Worm (Caenorhabditis elegans) whole organism, young adult: ENCODE results near the gene lec-12.

ENCODE experiments used
- B0019.2 ChIP-seq: fragments of 200-800 bp; sonication (Bioruptor generic); conservative IDR thresholded peaks from 2 replicates; pipeline ENCODE4 v1.3.6; 2022; ENCODE audit warnings: missing genetic modification reagents, missing genetic modification characterization, missing compliant biosample characterization
- C17E4.6 ChIP-seq: fragments of 200-800 bp; sonication (Bioruptor generic); IDR thresholded peaks from 2 replicates; pipeline ENCODE4 v1.3.6; 2022; ENCODE audit warnings: missing genetic modification reagents, missing genetic modification characterization, missing compliant biosample characterization
- D2030.7 ChIP-seq: fragments of 200-800 bp; sonication (Bioruptor generic); IDR thresholded peaks from 2 replicates; pipeline ENCODE4 v1.3.6; 2022; ENCODE audit warnings: missing genetic modification reagents, missing genetic modification characterization, missing compliant biosample characterization
- F22D6.2 ChIP-seq: sonication (generic microtip); optimal IDR thresholded peaks from 2 replicates; lab custom pipeline; 2016; ENCODE audit warnings: mild to moderate bottlenecking, missing genetic modification characterization, missing compliant biosample characterization
- F33H1.4 ChIP-seq: fragments of 200-800 bp; sonication (Bioruptor generic); IDR thresholded peaks from 2 replicates; pipeline ENCODE4 v1.3.6; 2022; ENCODE audit warnings: missing genetic modification reagents, missing genetic modification characterization, missing compliant biosample characterization
- F39B2.1 ChIP-seq: fragments of 200-800 bp; sonication (Bioruptor generic); IDR thresholded peaks from 2 replicates; pipeline ENCODE4 v1.3.6; 2022; ENCODE audit warnings: missing genetic modification reagents, missing genetic modification characterization, missing compliant biosample characterization
- F49E8.2 ChIP-seq: sonication (generic microtip); optimal IDR thresholded peaks from 3 replicates; lab custom pipeline; 2017; ENCODE audit warnings: missing genetic modification characterization, mild to moderate bottlenecking, missing compliant biosample characterization, antibody characterized with exemption, moderate library complexity; ENCODE audit not compliant: insufficient read depth
- K11D2.4 ChIP-seq: fragments of 200-800 bp; sonication (Bioruptor generic); IDR thresholded peaks from 2 replicates; pipeline ENCODE4 v1.3.6; 2022; ENCODE audit warnings: missing genetic modification reagents, missing genetic modification characterization, missing compliant biosample characterization
- T07F8.4 ChIP-seq: sonication (generic microtip); optimal IDR thresholded peaks from 2 replicates; lab custom pipeline; 2016; ENCODE audit warnings: mild to moderate bottlenecking, missing genetic modification characterization, moderate library complexity, missing compliant biosample characterization
- Y53F4B.3 ChIP-seq: fragments of 200-800 bp; sonication (Bioruptor generic); IDR thresholded peaks from 2 replicates; pipeline ENCODE4 v1.3.6; 2022; ENCODE audit warnings: missing genetic modification reagents, missing genetic modification characterization, missing compliant biosample characterization
- Y95B8A.8 ChIP-seq: fragments of 200-800 bp; sonication (Bioruptor generic); IDR thresholded peaks from 2 replicates; pipeline ENCODE4 v1.3.6; 2022; ENCODE audit warnings: missing genetic modification reagents, missing genetic modification characterization, missing compliant biosample characterization
- akir-1 ChIP-seq: fragments of 200-800 bp; sonication (Bioruptor generic); optimal IDR thresholded peaks from 2 replicates; lab custom pipeline; 2018; ENCODE audit warnings: mild to moderate bottlenecking, missing genetic modification characterization, moderate library complexity, missing compliant biosample characterization
- ama-1 ChIP-seq, 3 experiments: fragments of 150-350 bp in 1 of 3; sonication (generic microtip) in 2 of 3; optimal IDR thresholded peaks; 2 replicates each; lab custom pipeline; 2014 to 2018; ENCODE audit warnings: missing biosample characterization in 2 of 3, missing genetic modification characterization in 2 of 3, missing genetic modification reagents in 2 of 3
- bed-2 ChIP-seq: fragments of 200-800 bp; sonication (Bioruptor generic); IDR thresholded peaks from 2 replicates; pipeline ENCODE4 v1.3.6; 2022; ENCODE audit warnings: missing genetic modification reagents, missing genetic modification characterization, missing compliant biosample characterization
- cebp-1 ChIP-seq, 2 experiments: fragments of 200-800 bp in 1 of 2; sonication (Bioruptor generic) in 1 of 2; sonication (generic microtip) in 1 of 2; IDR thresholded peaks in 1 of 2; optimal IDR thresholded peaks in 1 of 2; 2 replicates each; pipeline versions ENCODE4 v1.3.6 to Lab custom; 2017 to 2022; ENCODE audit warnings: missing compliant biosample characterization in 2 of 2, missing genetic modification characterization in 2 of 2, mild to moderate bottlenecking in 1 of 2, missing genetic modification reagents in 1 of 2, moderate library complexity in 1 of 2
- ceh-27 ChIP-seq: fragments of 200-800 bp; sonication (Bioruptor generic); optimal IDR thresholded peaks from 2 replicates; lab custom pipeline; 2018; ENCODE audit warnings: mild to moderate bottlenecking, missing genetic modification characterization, moderate library complexity, missing compliant biosample characterization
- dox-1 ChIP-seq: fragments of 200-800 bp; sonication (Bioruptor generic); IDR thresholded peaks from 2 replicates; pipeline ENCODE4 v1.3.6; 2022; ENCODE audit warnings: missing genetic modification reagents, missing genetic modification characterization, missing compliant biosample characterization
- dpl-1 ChIP-seq: fragments of 150-350 bp; optimal IDR thresholded peaks from 2 replicates; lab custom pipeline; 2014; ENCODE audit warnings: missing biosample characterization, missing genetic modification reagents, missing genetic modification characterization
- efl-1 ChIP-seq: fragments of 150-350 bp; optimal IDR thresholded peaks from 2 replicates; lab custom pipeline; 2014; ENCODE audit warnings: missing biosample characterization, missing genetic modification reagents, missing genetic modification characterization
- egl-18 ChIP-seq: fragments of 200-800 bp; sonication (Bioruptor generic); IDR thresholded peaks from 2 replicates; pipeline ENCODE4 v1.3.6; 2022; ENCODE audit warnings: missing genetic modification reagents, missing genetic modification characterization, missing compliant biosample characterization
- ets-4 ChIP-seq: fragments of 200-800 bp; sonication (Bioruptor generic); optimal IDR thresholded peaks from 2 replicates; lab custom pipeline; 2018; ENCODE audit warnings: mild to moderate bottlenecking, missing genetic modification characterization, missing compliant biosample characterization
- gei-17 ChIP-seq: fragments of 200-800 bp; sonication (Bioruptor generic); optimal IDR thresholded peaks from 2 replicates; lab custom pipeline; 2018; ENCODE audit warnings: mild to moderate bottlenecking, missing genetic modification characterization, missing compliant biosample characterization
- him-1 ChIP-seq: sonication (generic microtip); optimal IDR thresholded peaks from 2 replicates; lab custom pipeline; 2016; ENCODE audit warnings: missing genotype, missing genetic modification reagents, missing genetic modification characterization, missing compliant biosample characterization
- hlh-26 ChIP-seq: fragments of 200-800 bp; sonication (Bioruptor generic); conservative IDR thresholded peaks from 2 replicates; pipeline ENCODE4 v1.3.6; 2022; ENCODE audit warnings: missing genetic modification reagents, missing genetic modification characterization, missing compliant biosample characterization
- hmg-1.2 ChIP-seq: fragments of 200-800 bp; sonication (Bioruptor generic); IDR thresholded peaks from 2 replicates; pipeline ENCODE4 v1.3.6; 2022; ENCODE audit warnings: missing genetic modification reagents, missing genetic modification characterization, missing compliant biosample characterization
- hrde-1 ChIP-seq: sonication (generic microtip); optimal IDR thresholded peaks from 2 replicates; lab custom pipeline; 2016; ENCODE audit warnings: missing genetic modification characterization, mild to moderate bottlenecking, missing compliant biosample characterization, moderate library complexity, missing genotype, missing genetic modification reagents, borderline replicate concordance
- hsf-1 ChIP-seq: fragments of 200-800 bp; sonication (Bioruptor generic); IDR thresholded peaks from 2 replicates; pipeline ENCODE4 v1.3.6; 2022; ENCODE audit warnings: missing genetic modification reagents, missing genetic modification characterization, missing compliant biosample characterization
- lin-40 ChIP-seq: sonication (generic microtip); optimal IDR thresholded peaks from 2 replicates; lab custom pipeline; 2016; ENCODE audit warnings: missing genetic modification characterization, mild to moderate bottlenecking, missing compliant biosample characterization, missing genotype, missing genetic modification reagents
- madf-3 ChIP-seq: fragments of 200-800 bp; sonication (Bioruptor generic); IDR thresholded peaks from 2 replicates; pipeline ENCODE4 v1.3.6; 2022; ENCODE audit warnings: missing genetic modification reagents, missing genetic modification characterization, missing compliant biosample characterization
- mel-28 ChIP-seq: sonication (generic microtip); optimal IDR thresholded peaks from 2 replicates; lab custom pipeline; 2016; ENCODE audit warnings: borderline replicate concordance, mild to moderate bottlenecking, missing genetic modification characterization, missing compliant biosample characterization
- mxl-1 ChIP-seq: sonication (generic microtip); optimal IDR thresholded peaks from 2 replicates; lab custom pipeline; 2016; ENCODE audit warnings: missing genetic modification characterization, missing compliant biosample characterization
- nfya-1 ChIP-seq: sonication (generic microtip); optimal IDR thresholded peaks from 2 replicates; lab custom pipeline; 2017; ENCODE audit warnings: antibody characterized with exemption, missing compliant biosample characterization, missing genetic modification characterization, borderline replicate concordance; ENCODE audit not compliant: insufficient read depth
- pbrm-1 ChIP-seq: fragments of 200-800 bp; sonication (Bioruptor generic); IDR thresholded peaks from 2 replicates; pipeline ENCODE4 v1.3.6; 2022; ENCODE audit warnings: missing genetic modification reagents, missing genetic modification characterization, missing compliant biosample characterization
- rcor-1 ChIP-seq: fragments of 200-800 bp; sonication (Bioruptor generic); IDR thresholded peaks from 2 replicates; pipeline ENCODE4 v1.3.6; 2022; ENCODE audit warnings: missing genetic modification reagents, missing genetic modification characterization, missing compliant biosample characterization
- repo-1 ChIP-seq: sonication (generic microtip); optimal IDR thresholded peaks from 2 replicates; lab custom pipeline; 2017; ENCODE audit warnings: mild to moderate bottlenecking, missing genetic modification characterization, missing compliant biosample characterization
- sea-2 ChIP-seq: fragments of 200-800 bp; sonication (Bioruptor generic); IDR thresholded peaks from 2 replicates; pipeline ENCODE4 v1.3.6; 2022; ENCODE audit warnings: missing genetic modification characterization, missing compliant biosample characterization
- snpc-3.4 ChIP-seq: sonication (generic microtip); optimal IDR thresholded peaks from 2 replicates; lab custom pipeline; 2017; ENCODE audit warnings: missing genetic modification characterization, mild to moderate bottlenecking, missing compliant biosample characterization, antibody characterized with exemption, moderate library complexity, missing genotype, missing genetic modification reagents
- sptf-2 ChIP-seq: fragments of 200-800 bp; sonication (Bioruptor generic); optimal IDR thresholded peaks from 2 replicates; lab custom pipeline; 2018; ENCODE audit warnings: mild to moderate bottlenecking, missing genetic modification characterization, missing compliant biosample characterization
- tbx-9 ChIP-seq: sonication (generic microtip); optimal IDR thresholded peaks from 2 replicates; lab custom pipeline; 2016; ENCODE audit warnings: borderline replicate concordance, missing genetic modification characterization, inconsistent platforms, missing compliant biosample characterization
- tlf-1 ChIP-seq: fragments of 200-800 bp; sonication (Bioruptor generic); optimal IDR thresholded peaks from 2 replicates; lab custom pipeline; 2018; ENCODE audit warnings: mild to moderate bottlenecking, missing genetic modification characterization, missing compliant biosample characterization
- zfh-2 ChIP-seq: fragments of 200-800 bp; sonication (Bioruptor generic); conservative IDR thresholded peaks from 2 replicates; pipeline ENCODE4 v1.3.6; 2022; ENCODE audit warnings: missing genetic modification reagents, missing genetic modification characterization, missing compliant biosample characterization
- ztf-18 ChIP-seq: sonication (generic microtip); optimal IDR thresholded peaks from 2 replicates; lab custom pipeline; 2016; ENCODE audit warnings: missing genotype, mild to moderate bottlenecking, missing genetic modification characterization, missing compliant biosample characterization
- ztf-28 ChIP-seq: fragments of 200-800 bp; sonication (Bioruptor generic); IDR thresholded peaks from 2 replicates; pipeline ENCODE4 v1.3.6; 2022; ENCODE audit warnings: missing genetic modification reagents, missing genetic modification characterization, missing compliant biosample characterization
- ztf-3 ChIP-seq: fragments of 200-800 bp; sonication (Bioruptor generic); optimal IDR thresholded peaks from 2 replicates; lab custom pipeline; 2018; ENCODE audit warnings: mild to moderate bottlenecking, missing genetic modification characterization, missing compliant biosample characterization
- ztf-6 ChIP-seq: fragments of 200-800 bp; sonication (Bioruptor generic); IDR thresholded peaks from 2 replicates; pipeline ENCODE4 v1.3.6; 2022; ENCODE audit warnings: missing genetic modification reagents, missing genetic modification characterization, missing compliant biosample characterization

The lec-12 gene

DNA sequence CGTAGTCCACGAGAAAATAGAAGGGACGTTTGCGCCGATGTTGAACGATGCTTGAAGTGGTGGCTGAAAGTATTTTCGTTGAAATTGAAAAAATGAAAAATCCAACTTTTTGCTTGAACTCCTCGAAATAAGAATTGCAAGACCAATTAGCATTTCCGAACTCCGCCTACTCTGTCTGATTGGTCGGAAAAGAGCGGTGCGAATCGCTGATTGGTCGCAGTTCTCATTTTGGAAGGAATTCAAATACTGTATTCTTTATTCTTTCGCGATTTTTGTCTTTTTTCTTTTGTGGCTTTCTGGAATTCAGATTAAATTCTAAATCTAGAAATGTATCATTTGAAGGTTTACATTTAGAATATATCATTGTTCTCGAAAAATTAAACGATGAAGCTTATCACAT is 29.7 kb upstream of the lec-12 start (continued):
- no peak for TF ChIP-seq ceh-27
- TF ChIP-seq F39B2.1 = no peak
- no peak for TF ChIP-seq hsf-1 (GFP tag; lab: Robert Waterston, UW)
- TF ChIP-seq ztf-3 (GFP tag; lab: Kevin White, UChicago) = no peak
- no peak for TF ChIP-seq dox-1 (GFP tag; lab: Robert Waterston, UW)
- TF ChIP-seq, all 124 proteins: peak for 0

DNA sequence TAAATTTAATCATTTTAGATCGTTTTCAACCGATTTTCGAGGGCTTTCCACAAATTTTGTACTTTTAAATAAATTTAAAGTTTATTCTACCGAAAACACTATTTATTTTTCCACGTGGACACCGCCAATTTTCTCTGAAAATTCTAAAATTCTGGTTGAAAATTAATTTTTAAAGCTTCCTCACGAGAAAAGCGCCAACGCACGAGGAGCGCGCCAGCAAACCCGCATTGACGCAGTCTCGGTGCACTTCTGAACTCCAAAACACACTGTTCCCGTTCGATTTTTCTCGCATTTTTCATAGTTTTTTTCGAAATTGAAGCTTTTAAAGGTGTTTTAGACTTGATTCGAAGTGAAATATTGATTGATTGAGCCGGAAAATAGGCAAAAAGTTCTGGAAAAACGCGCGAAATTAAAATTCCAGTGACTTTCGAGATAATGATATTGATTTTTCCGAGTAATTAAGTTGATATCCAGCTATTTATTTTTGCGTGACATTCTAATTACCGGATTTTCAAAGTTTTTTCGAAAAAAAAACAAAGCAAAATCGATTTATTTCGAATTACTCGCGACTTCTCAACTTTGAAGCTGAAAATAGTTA is 27.2 kb upstream of the lec-12 start, which contains the start of gene cul-3:
cul-3 (plus strand) TSS at position 548 of the 598 bp plus-strand sequence.
- TF ChIP-seq hmg-1.2 = 0 out of 2 replicates have a peak, but pooled peaks have one; percentile 11
- TF ChIP-seq efl-1 (GFP tag; lab: Kevin White, UChicago) = peak; percentile 5
- TF ChIP-seq zfh-2 (GFP tag; lab: Robert Waterston, UW) = no peak
- TF ChIP-seq mel-28 = no peak
- TF ChIP-seq rcor-1 (GFP tag; lab: Robert Waterston, UW) = peak; percentile 10; the same call in 1 of the 2 replicates
- TF ChIP-seq ama-1 (optimal IDR thresholded peaks at IDR 0.05; lab: Kevin White, UChicago) = no peak
- no peak for TF ChIP-seq ama-1 (GFP tag; optimal IDR thresholded peaks at IDR 0.05; lab: Kevin White, UChicago)
- TF ChIP-seq Y95B8A.8 (GFP tag; lab: Robert Waterston, UW) = no peak
- TF ChIP-seq F22D6.2 (tag; lab: Kevin White, UChicago) = no peak
- peak; percentile 29; the same call in 1 of the 2 replicates for TF ChIP-seq F33H1.4 (GFP tag; lab: Robert Waterston, UW)
- no peak for TF ChIP-seq hsf-1 (GFP tag; lab: Robert Waterston, UW)
- TF ChIP-seq tbx-9 = no peak
- no peak for TF ChIP-seq K11D2.4 (GFP tag; lab: Robert Waterston, UW)
- TF ChIP-seq pbrm-1 = no peak
- peak; percentile 63 for TF ChIP-seq D2030.7 (GFP tag; lab: Robert Waterston, UW)
- TF ChIP-seq dpl-1 (GFP tag; lab: Kevin White, UChicago) = no peak
- TF ChIP-seq mxl-1 (tag; lab: Kevin White, UChicago) = no peak
- no peak for TF ChIP-seq C17E4.6 (GFP tag; lab: Robert Waterston, UW)
- TF ChIP-seq akir-1 (GFP tag; lab: Kevin White, UChicago) = no peak
- TF ChIP-seq Y53F4B.3 (GFP tag; lab: Robert Waterston, UW) = no peak
- no peak for TF ChIP-seq B0019.2 (GFP tag; lab: Robert Waterston, UW)
- TF ChIP-seq sea-2 (GFP tag; lab: Robert Waterston, UW) = no peak
- TF ChIP-seq nfya-1 (tag; lab: Kevin White, UChicago) = no peak
- no peak for TF ChIP-seq ztf-6 (GFP tag; lab: Robert Waterston, UW)
- TF ChIP-seq lin-40 (tag; lab: Kevin White, UChicago) = peak; percentile 77
- TF ChIP-seq egl-18 = no peak
- peak; percentile 74 for TF ChIP-seq him-1
- no peak for TF ChIP-seq ceh-27
- no peak for TF ChIP-seq hlh-26 (GFP tag; lab: Robert Waterston, UW)
- TF ChIP-seq ets-4 = no peak
- peak; percentile 16 for TF ChIP-seq F49E8.2 (tag; lab: Kevin White, UChicago)
- TF ChIP-seq sptf-2 (GFP tag; lab: Kevin White, UChicago) = no peak
- TF ChIP-seq tlf-1 (GFP tag; lab: Kevin White, UChicago) = no peak
- TF ChIP-seq ztf-18 (tag; lab: Kevin White, UChicago) = peak; percentile 93
- TF ChIP-seq repo-1 (tag; lab: Kevin White, UChicago) = no peak
- no peak for TF ChIP-seq cebp-1 (GFP tag; IDR thresholded peaks at IDR 0.05; lab: Robert Waterston, UW)
- peak; percentile 49 for TF ChIP-seq cebp-1 (tag; optimal IDR thresholded peaks at IDR 0.05; lab: Kevin White, UChicago)
- TF ChIP-seq ztf-28 (GFP tag; lab: Robert Waterston, UW) = no peak
- TF ChIP-seq hrde-1 (tag; lab: Kevin White, UChicago) = no peak
- TF ChIP-seq T07F8.4 (tag; lab: Kevin White, UChicago) = no peak
- no peak for TF ChIP-seq gei-17
- TF ChIP-seq bed-2 (GFP tag; lab: Robert Waterston, UW) = no peak
- TF ChIP-seq snpc-3.4 = peak; percentile 22
- TF ChIP-seq madf-3 (GFP tag; lab: Robert Waterston, UW) = no peak
